Fruit fly (Drosophila melanogaster) whole organism, pupa: ENCODE data around the gene Indy-2.

Source experiments
- CG10348 ChIP-seq: fragments of 200-800 bp; sonication (Bioruptor generic); IDR thresholded peaks from 2 replicates; pipeline ENCODE4 v1.3.6; 2022; ENCODE audit warnings: missing biosample characterization, missing genetic modification characterization
- CG17806 ChIP-seq: fragments of 200-800 bp; sonication (Bioruptor generic); optimal IDR thresholded peaks from 2 replicates; lab custom pipeline; 2018; ENCODE audit warnings: missing biosample characterization, mild to moderate bottlenecking, missing genetic modification characterization, moderate library complexity
- CG32121 ChIP-seq: fragments of 200-800 bp; sonication (Bioruptor generic); IDR thresholded peaks from 2 replicates; pipeline ENCODE4 v1.3.6; 2022; ENCODE audit warnings: missing biosample characterization, missing genetic modification characterization
- CG4496 ChIP-seq: fragments of 200-800 bp; sonication (Bioruptor generic); IDR thresholded peaks from 3 replicates; pipeline ENCODE4 v1.3.6; 2022; ENCODE audit warnings: missing biosample characterization, missing genetic modification characterization
- EcR ChIP-seq: fragments of 200-800 bp; sonication (Bioruptor generic); optimal IDR thresholded peaks from 3 replicates; lab custom pipeline; 2019; ENCODE audit warnings: missing biosample characterization, missing genetic modification characterization, mild to moderate bottlenecking, moderate library complexity, missing genetic modification reagents
- Pif1A ChIP-seq: fragments of 200-800 bp; sonication (Bioruptor generic); optimal IDR thresholded peaks from 3 replicates; lab custom pipeline; 2016; ENCODE audit warnings: missing biosample characterization, missing genetic modification characterization
- Snoo ChIP-seq: fragments of 200-800 bp; sonication (Bioruptor generic); optimal IDR thresholded peaks from 3 replicates; lab custom pipeline; 2017; ENCODE audit warnings: missing biosample characterization, mild to moderate bottlenecking, missing genetic modification characterization, inconsistent platforms
- rn ChIP-seq: fragments of 200-800 bp; sonication (Bioruptor generic); IDR thresholded peaks from 2 replicates; pipeline ENCODE4 v1.3.6; 2022; ENCODE audit warnings: missing biosample characterization, missing genetic modification characterization

DNA sequence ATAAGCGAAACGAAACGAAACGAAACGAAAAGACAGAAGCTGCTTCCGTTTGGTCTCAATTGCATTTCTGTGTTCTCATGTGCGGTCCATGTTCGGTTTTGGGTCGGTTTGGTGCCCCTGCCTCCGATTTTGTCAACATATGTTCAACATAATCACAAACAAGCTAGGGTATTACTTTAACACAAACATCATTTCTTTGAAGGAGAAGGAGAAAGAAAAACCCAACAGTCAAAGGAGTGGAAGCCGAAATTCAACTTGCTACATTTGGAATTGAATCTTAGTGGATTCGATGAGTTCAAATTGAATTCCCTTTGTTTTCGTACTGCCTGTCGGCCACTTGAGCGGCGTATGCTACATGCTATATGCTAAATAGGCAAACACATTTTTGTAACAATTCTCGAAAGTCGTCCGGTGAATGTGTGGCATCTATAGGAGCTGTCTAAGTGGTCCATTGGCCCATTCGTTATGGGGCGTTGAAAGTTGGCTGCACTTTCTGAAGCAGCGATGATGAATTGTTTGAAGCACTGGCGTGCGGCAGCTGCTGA, 45.0 kb upstream of the Indy-2 start:
- TF ChIP-seq CG4496 (GFP tag; lab: Robert Waterston, UW): no peak
- TF ChIP-seq Pif1A (GFP tag; lab: Kevin White, UChicago): no peak
- no peak for TF ChIP-seq EcR (GFP tag; lab: Kevin White, UChicago)
- TF ChIP-seq CG32121 (GFP tag; lab: Robert Waterston, UW): no peak
- TF ChIP-seq rn (GFP tag; lab: Robert Waterston, UW): no peak
- no peak for TF ChIP-seq CG17806 (tag; lab: Kevin White, UChicago)
- no peak for TF ChIP-seq CG10348 (GFP tag; lab: Robert Waterston, UW)
- no peak for TF ChIP-seq Snoo (tag; lab: Kevin White, UChicago)
